Worm (Caenorhabditis elegans) whole organism, early embryonic: Measurements from ENCODE around the gene dna-2.

Source experiments
- B0310.2 ChIP-seq: sonication (generic microtip); optimal IDR thresholded peaks from 2 replicates; lab custom pipeline; 2016; ENCODE audit warnings: mild to moderate bottlenecking, missing genetic modification characterization, missing compliant biosample characterization
- F13C5.2 ChIP-seq: sonication (generic microtip); optimal IDR thresholded peaks from 2 replicates; lab custom pipeline; 2017; ENCODE audit warnings: mild to moderate bottlenecking, missing genetic modification characterization, inconsistent platforms, missing compliant biosample characterization
- aly-1 ChIP-seq: sonication (generic microtip); optimal IDR thresholded peaks from 2 replicates; lab custom pipeline; 2016; ENCODE audit warnings: missing genetic modification characterization, missing compliant biosample characterization
- ama-1 ChIP-seq: fragments of 150-350 bp; optimal IDR thresholded peaks from 2 replicates; lab custom pipeline; 2014
- ceh-13 ChIP-seq: fragments of 200-800 bp; sonication (Bioruptor generic); optimal IDR thresholded peaks from 2 replicates; lab custom pipeline; 2018; ENCODE audit warnings: mild to moderate bottlenecking, missing genetic modification characterization, missing compliant biosample characterization
- ceh-36 ChIP-seq: sonication (generic microtip); optimal IDR thresholded peaks from 2 replicates; lab custom pipeline; 2016; ENCODE audit warnings: missing genetic modification characterization, inconsistent platforms, missing compliant biosample characterization
- ets-7 ChIP-seq: sonication (generic microtip); optimal IDR thresholded peaks from 2 replicates; lab custom pipeline; 2016; ENCODE audit warnings: missing genotype, missing genetic modification characterization, missing compliant biosample characterization
- flt-1 ChIP-seq: fragments of 200-800 bp; sonication (Bioruptor generic); IDR thresholded peaks from 2 replicates; pipeline ENCODE4 v1.3.6; 2022; ENCODE audit warnings: missing genetic modification characterization, missing compliant biosample characterization
- hmbx-1 ChIP-seq: sonication (generic microtip); optimal IDR thresholded peaks from 2 replicates; lab custom pipeline; 2016; ENCODE audit warnings: mild to moderate bottlenecking, missing genetic modification characterization, missing compliant biosample characterization
- hmg-4 ChIP-seq: fragments of 200-800 bp; sonication (Bioruptor generic); optimal IDR thresholded peaks from 2 replicates; lab custom pipeline; 2018; ENCODE audit warnings: mild to moderate bottlenecking, missing genetic modification characterization, missing compliant biosample characterization
- hnd-1 ChIP-seq: sonication (generic microtip); optimal IDR thresholded peaks from 2 replicates; lab custom pipeline; 2016; ENCODE audit warnings: missing genetic modification characterization, missing compliant biosample characterization
- pes-1 ChIP-seq: fragments of 200-800 bp; sonication (Bioruptor generic); IDR thresholded peaks from 2 replicates; pipeline ENCODE4 v1.3.6; 2022; ENCODE audit warnings: missing genetic modification reagents, missing genetic modification characterization, missing compliant biosample characterization
- scrt-1 ChIP-seq: fragments of 200-800 bp; sonication (Bioruptor generic); IDR thresholded peaks from 2 replicates; pipeline ENCODE4 v1.3.6; 2022; ENCODE audit warnings: missing genetic modification characterization, missing compliant biosample characterization
- sea-1 ChIP-seq: fragments of 200-800 bp; sonication (Bioruptor generic); conservative IDR thresholded peaks from 2 replicates; pipeline ENCODE4 v1.3.6; 2022; ENCODE audit warnings: missing genetic modification characterization, missing compliant biosample characterization
- tbx-11 ChIP-seq: fragments of 200-800 bp; sonication (Bioruptor generic); IDR thresholded peaks from 2 replicates; pipeline ENCODE4 v1.3.6; 2022; ENCODE audit warnings: missing genetic modification characterization, missing compliant biosample characterization
- tbx-37 ChIP-seq: fragments of 200-800 bp; sonication (Bioruptor generic); conservative IDR thresholded peaks from 2 replicates; pipeline ENCODE4 v1.3.6; 2022; ENCODE audit warnings: missing genetic modification reagents, missing genetic modification characterization, missing compliant biosample characterization
- tra-4 ChIP-seq: sonication (generic microtip); optimal IDR thresholded peaks from 2 replicates; lab custom pipeline; 2017; ENCODE audit warnings: missing genetic modification characterization, missing compliant biosample characterization

Gene dna-2

DNA sequence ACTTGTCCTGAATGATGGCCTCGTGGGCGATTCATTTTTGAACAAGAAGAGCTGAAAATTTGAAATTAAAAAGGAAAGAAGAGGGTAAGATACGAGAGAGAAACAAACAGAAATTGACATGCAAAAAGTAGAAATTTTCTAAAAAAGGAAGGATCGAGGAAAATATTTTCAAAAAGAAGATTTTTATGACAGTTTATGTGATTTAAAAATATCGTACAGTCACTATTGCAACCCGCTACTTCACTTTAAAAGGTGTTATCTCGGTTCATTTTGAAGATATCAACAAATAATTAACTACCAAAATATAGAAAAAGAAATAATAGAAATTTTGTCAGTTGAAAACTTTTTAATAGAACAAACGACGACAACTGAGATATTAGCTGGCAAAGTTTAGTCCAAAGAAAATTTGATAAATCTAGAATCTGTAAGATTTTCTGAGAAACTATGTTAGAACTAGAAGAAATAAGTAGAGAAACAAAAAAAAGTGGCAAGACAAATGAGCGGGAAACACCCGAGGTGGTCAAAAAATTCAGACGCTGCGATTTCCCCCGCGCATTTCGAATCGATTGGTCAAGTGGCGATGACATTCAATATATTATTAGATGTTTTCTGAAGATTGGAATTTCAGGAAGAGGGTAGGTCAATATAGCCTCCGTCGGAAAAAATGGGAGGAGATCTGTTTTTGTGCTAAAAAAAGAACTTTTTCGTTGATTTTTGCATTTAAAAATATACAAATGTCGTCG is 45.5 kb downstream of the dna-2 start, which contains the start of gene Y6D1A.1:
Y6D1A.1 (minus strand) TSS at position 51 of the 743 bp plus-strand sequence.
- no peak for TF ChIP-seq ama-1 (lab: Kevin White, UChicago)
- no peak for TF ChIP-seq flt-1
- TF ChIP-seq aly-1 (tag; lab: Kevin White, UChicago) = no peak
- no peak for TF ChIP-seq tbx-11 (GFP tag; lab: Robert Waterston, UW)

DNA sequence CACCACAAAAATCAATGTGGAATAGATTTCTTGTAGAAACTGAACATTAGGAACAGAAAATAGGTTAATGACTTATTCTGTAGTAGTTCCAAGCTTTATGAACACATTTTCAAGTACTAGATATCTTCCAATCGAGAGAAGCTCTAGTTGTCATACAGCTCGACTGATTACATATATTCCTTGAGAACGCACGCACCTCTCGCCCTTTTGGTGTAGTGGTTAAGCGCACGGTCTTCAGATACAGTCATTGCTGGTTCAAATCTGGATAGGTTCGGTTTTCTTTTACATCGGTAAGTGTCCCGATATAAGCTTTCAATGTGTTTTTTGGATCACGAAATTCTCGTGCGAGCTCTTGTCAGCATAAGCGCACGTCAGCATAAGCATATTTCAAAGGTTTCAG is 46.4 kb downstream of the dna-2 start:
- peak; percentile 71 for TF ChIP-seq scrt-1
- 0 out of 2 replicates have a peak, but pooled peaks have one; percentile 51 for TF ChIP-seq tbx-11 (GFP tag; lab: Robert Waterston, UW)

DNA sequence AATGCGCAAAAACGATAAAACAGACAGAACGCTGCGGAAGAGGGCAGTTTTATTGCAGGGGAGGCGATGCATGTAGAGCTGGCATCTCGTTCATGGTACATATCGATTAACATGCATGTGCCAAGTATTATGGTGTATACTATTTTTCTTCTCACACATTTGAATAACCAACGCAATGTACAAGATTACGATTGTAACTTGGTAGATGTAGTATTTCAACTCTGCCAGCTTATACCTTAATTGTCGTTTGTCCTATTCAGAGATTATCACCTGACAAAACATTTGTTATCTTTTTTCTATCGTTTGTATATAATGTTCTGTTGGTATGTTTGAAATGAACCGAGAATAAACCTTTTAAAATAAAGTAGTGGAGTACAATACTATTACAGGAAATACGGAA is 51.7 kb downstream of the dna-2 start, which contains the start of gene pes-5:
pes-5 (minus strand) TSS at position 101 of the 400 bp plus-strand sequence.
- TF ChIP-seq F13C5.2 (tag; lab: Kevin White, UChicago) (no peak), ceh-13 (GFP tag; lab: Kevin White, UChicago) (no peak), sea-1 (GFP tag; lab: Robert Waterston, UW) (no peak), tra-4 (tag; lab: Kevin White, UChicago) (no peak), ceh-36 (tag; lab: Kevin White, UChicago) (no peak), tbx-11 (GFP tag; lab: Robert Waterston, UW) (no peak), hnd-1 (tag; lab: Kevin White, UChicago) (no peak), hmg-4 (GFP tag; lab: Kevin White, UChicago) (no peak), aly-1 (tag; lab: Kevin White, UChicago) (no peak), hmbx-1 (tag; lab: Kevin White, UChicago) (no peak), scrt-1 (no peak), flt-1 (no peak), pes-1 (GFP tag; lab: Robert Waterston, UW) (no peak), tbx-37 (no peak), ama-1 (lab: Kevin White, UChicago) (no peak), ets-7 (tag; lab: Kevin White, UChicago) (no peak), B0310.2 (no peak)

- TF ChIP-seq scrt-1 = no peak
These were observed 52.4 kb downstream of the dna-2 start for ce11 chrII:11830601-11831000.
